Worm (Caenorhabditis elegans) whole organism, L4 larva: ENCODE measurements around the gene C06G3.3.

Source experiments
- F37D6.2 ChIP-seq: sonication (generic microtip); optimal IDR thresholded peaks from 2 replicates; lab custom pipeline; 2016; ENCODE audit warnings: mild to moderate bottlenecking, missing genetic modification characterization, missing compliant biosample characterization
- T20F7.1 ChIP-seq: fragments of 200-800 bp; sonication (Bioruptor generic); optimal IDR thresholded peaks from 2 replicates; lab custom pipeline; 2018; ENCODE audit warnings: mild to moderate bottlenecking, missing genetic modification characterization, missing compliant biosample characterization
- T26A8.4 ChIP-seq: fragments of 200-800 bp; sonication (Bioruptor generic); IDR thresholded peaks from 2 replicates; pipeline ENCODE4 v1.3.6; 2022; ENCODE audit warnings: missing genetic modification characterization, missing compliant biosample characterization
- Y48G9A.11 ChIP-seq: fragments of 200-800 bp; sonication (Bioruptor generic); IDR thresholded peaks from 2 replicates; pipeline ENCODE4 v1.3.6; 2022; ENCODE audit warnings: missing genetic modification reagents, missing genetic modification characterization, missing compliant biosample characterization
- Y75B8A.6 ChIP-seq: fragments of 200-800 bp; sonication (Bioruptor generic); IDR thresholded peaks from 2 replicates; pipeline ENCODE4 v1.3.6; 2022; ENCODE audit warnings: missing genetic modification reagents, missing genetic modification characterization, missing compliant biosample characterization
- aha-1 ChIP-seq: fragments of 150-350 bp; peaks from one replicate; lab custom pipeline; 2014; ENCODE audit warnings: missing biosample characterization, missing genetic modification characterization
- attf-4 ChIP-seq: sonication (generic microtip); optimal IDR thresholded peaks from 3 replicates; lab custom pipeline; 2017; ENCODE audit warnings: missing biosample characterization, missing genetic modification characterization
- cey-2 ChIP-seq: sonication (generic microtip); optimal IDR thresholded peaks from 3 replicates; lab custom pipeline; 2017; ENCODE audit warnings: missing genetic modification characterization, mild to moderate bottlenecking, missing compliant biosample characterization, antibody characterized with exemption, borderline replicate concordance; ENCODE audit not compliant: insufficient read depth
- ctbp-1 ChIP-seq: fragments of 200-800 bp; sonication (Bioruptor generic); IDR thresholded peaks from 2 replicates; pipeline ENCODE4 v1.3.6; 2022; ENCODE audit warnings: missing genetic modification reagents, missing genetic modification characterization, missing compliant biosample characterization
- daf-16 ChIP-seq, 3 experiments: sonication (generic microtip); optimal IDR thresholded peaks; 2 replicates each; lab custom pipeline; 2016 to 2017; ENCODE audit warnings: missing genetic modification characterization in 3 of 3, missing genetic modification reagents in 3 of 3, mild to moderate bottlenecking in 2 of 3, missing compliant biosample characterization in 2 of 3, missing biosample characterization in 1 of 3, moderate library complexity in 1 of 3
- daf-8 ChIP-seq: fragments of 200-800 bp; sonication (Bioruptor generic); IDR thresholded peaks from 2 replicates; pipeline ENCODE4 v1.3.6; 2022; ENCODE audit warnings: missing genetic modification characterization, missing compliant biosample characterization
- dmd-6 ChIP-seq: fragments of 200-800 bp; sonication (Bioruptor generic); IDR thresholded peaks from 2 replicates; pipeline ENCODE4 v1.3.6; 2022; ENCODE audit warnings: missing genetic modification reagents, missing genetic modification characterization, missing compliant biosample characterization
- dmd-9 ChIP-seq: fragments of 200-800 bp; sonication (Bioruptor generic); IDR thresholded peaks from 2 replicates; pipeline ENCODE4 v1.3.6; 2022; ENCODE audit warnings: missing genetic modification reagents, missing genetic modification characterization, missing compliant biosample characterization
- dve-1 ChIP-seq: sonication (generic microtip); optimal IDR thresholded peaks from 2 replicates; lab custom pipeline; 2017; ENCODE audit warnings: antibody characterized with exemption, mild to moderate bottlenecking, missing genetic modification characterization, missing compliant biosample characterization; ENCODE audit not compliant: insufficient read depth
- egl-27 ChIP-seq: sonication (generic microtip); optimal IDR thresholded peaks from 3 replicates; lab custom pipeline; 2017; ENCODE audit warnings: missing biosample characterization, missing genetic modification reagents, missing genetic modification characterization
- egl-43 ChIP-seq: fragments of 200-800 bp; sonication (Bioruptor generic); IDR thresholded peaks from 2 replicates; pipeline ENCODE4 v1.3.6; 2022; ENCODE audit warnings: missing genetic modification reagents, missing genetic modification characterization, missing compliant biosample characterization
- hlh-11 ChIP-seq: fragments of 200-800 bp; sonication (Bioruptor generic); optimal IDR thresholded peaks from 2 replicates; lab custom pipeline; 2018; ENCODE audit warnings: mild to moderate bottlenecking, missing genetic modification characterization, missing compliant biosample characterization
- hlh-30 ChIP-seq: sonication (generic microtip); optimal IDR thresholded peaks from 2 replicates; lab custom pipeline; 2017; ENCODE audit warnings: antibody characterized with exemption, mild to moderate bottlenecking, missing genetic modification characterization, missing compliant biosample characterization; ENCODE audit not compliant: insufficient read depth
- lin-1 ChIP-seq: fragments of 200-800 bp; sonication (Bioruptor generic); IDR thresholded peaks from 2 replicates; pipeline ENCODE4 v1.3.6; 2022; ENCODE audit warnings: missing genetic modification reagents, missing genetic modification characterization, missing compliant biosample characterization
- lin-13 ChIP-seq: fragments of 150-350 bp; optimal IDR thresholded peaks from 2 replicates; lab custom pipeline; 2014; ENCODE audit warnings: missing biosample characterization, missing genetic modification reagents, missing genetic modification characterization
- lin-38 ChIP-seq: fragments of 200-800 bp; sonication (Bioruptor generic); IDR thresholded peaks from 2 replicates; pipeline ENCODE4 v1.3.6; 2022; ENCODE audit warnings: missing genetic modification reagents, missing genetic modification characterization, missing compliant biosample characterization
- lsy-2 ChIP-seq, 2 experiments: fragments of 150-350 bp in 1 of 2; sonication (generic microtip) in 1 of 2; optimal IDR thresholded peaks; 2 replicates each; lab custom pipeline; 2014 to 2017; ENCODE audit warnings: missing biosample characterization in 2 of 2, missing genetic modification characterization in 2 of 2
- madf-5 ChIP-seq, 2 experiments: fragments of 200-800 bp; sonication (Bioruptor generic); IDR thresholded peaks; 2 replicates each; pipeline ENCODE4 v1.3.6; 2022; ENCODE audit warnings: missing compliant biosample characterization in 2 of 2, missing genetic modification characterization in 2 of 2
- mdl-1 ChIP-seq, 2 experiments: fragments of 150-350 bp in 1 of 2; sonication (generic microtip) in 1 of 2; optimal IDR thresholded peaks; 2 replicates each; lab custom pipeline; 2014 to 2017; ENCODE audit warnings: missing biosample characterization in 2 of 2, missing genetic modification characterization in 2 of 2
- mep-1 ChIP-seq: fragments of 150-350 bp; sonication (generic microtip); optimal IDR thresholded peaks from 3 replicates; lab custom pipeline; 2014; ENCODE audit warnings: missing biosample characterization, missing genetic modification characterization
- mes-2 ChIP-seq: sonication (generic microtip); optimal IDR thresholded peaks from 2 replicates; lab custom pipeline; 2016; ENCODE audit warnings: missing genotype, mild to moderate bottlenecking, missing genetic modification characterization, missing compliant biosample characterization; ENCODE audit not compliant: poor library complexity, severe bottlenecking
- mxl-2 ChIP-seq: fragments of 200-800 bp; sonication (Bioruptor generic); conservative IDR thresholded peaks from 2 replicates; pipeline ENCODE4 v1.3.6; 2022; ENCODE audit warnings: missing genetic modification reagents, missing genetic modification characterization, missing compliant biosample characterization
- nhr-10 ChIP-seq: fragments of 150-350 bp; optimal IDR thresholded peaks from 2 replicates; lab custom pipeline; 2014; ENCODE audit warnings: missing biosample characterization, missing genetic modification characterization
- nhr-11 ChIP-seq: fragments of 150-350 bp; optimal IDR thresholded peaks from 2 replicates; lab custom pipeline; 2014; ENCODE audit warnings: missing biosample characterization, missing genetic modification characterization
- nhr-25 ChIP-seq: sonication (generic microtip); optimal IDR thresholded peaks from 2 replicates; lab custom pipeline; 2017; ENCODE audit warnings: missing genetic modification characterization, mild to moderate bottlenecking, missing compliant biosample characterization, antibody characterized with exemption, moderate library complexity, borderline replicate concordance; ENCODE audit not compliant: insufficient read depth
- nhr-28 ChIP-seq: fragments of 150-350 bp; optimal IDR thresholded peaks from 2 replicates; lab custom pipeline; 2014; ENCODE audit warnings: missing biosample characterization, missing genetic modification characterization
- nhr-41 ChIP-seq: fragments of 200-800 bp; sonication (Bioruptor generic); IDR thresholded peaks from 2 replicates; pipeline ENCODE4 v1.3.6; 2022; ENCODE audit warnings: missing genetic modification reagents, missing genetic modification characterization, missing compliant biosample characterization
- nhr-42 ChIP-seq: fragments of 200-800 bp; sonication (Bioruptor generic); IDR thresholded peaks from 2 replicates; pipeline ENCODE4 v1.3.6; 2022; ENCODE audit warnings: missing genetic modification characterization, missing compliant biosample characterization
- nhr-48 ChIP-seq: sonication (generic microtip); optimal IDR thresholded peaks from 2 replicates; lab custom pipeline; 2016; ENCODE audit warnings: mild to moderate bottlenecking, missing genetic modification characterization, missing compliant biosample characterization
- nhr-6 ChIP-seq: fragments of 150-350 bp; optimal IDR thresholded peaks from 2 replicates; lab custom pipeline; 2014; ENCODE audit warnings: missing biosample characterization, missing genetic modification characterization
- nhr-76 ChIP-seq: fragments of 150-350 bp; optimal IDR thresholded peaks from 2 replicates; lab custom pipeline; 2014; ENCODE audit warnings: missing biosample characterization, missing genetic modification characterization
- nhr-77 ChIP-seq: fragments of 150-350 bp; optimal IDR thresholded peaks from 2 replicates; lab custom pipeline; 2014; ENCODE audit warnings: missing biosample characterization, missing genetic modification characterization
- pha-4 ChIP-seq, 2 experiments: fragments of 150-350 bp in 1 of 2; fragments of 200-800 bp in 1 of 2; sonication (Bioruptor generic) in 1 of 2; IDR thresholded peaks in 1 of 2; optimal IDR thresholded peaks in 1 of 2; 2 replicates each; pipeline versions ENCODE4 v1.3.6 to Lab custom; 2014 to 2022; ENCODE audit warnings: missing genetic modification characterization in 2 of 2, missing genetic modification reagents in 2 of 2, missing biosample characterization in 1 of 2, missing compliant biosample characterization in 1 of 2
- php-3 ChIP-seq: fragments of 200-800 bp; sonication (Bioruptor generic); IDR thresholded peaks from 2 replicates; pipeline ENCODE4 v1.3.6; 2022; ENCODE audit warnings: missing genetic modification reagents, missing genetic modification characterization, missing compliant biosample characterization
- pqm-1 ChIP-seq: sonication (generic microtip); optimal IDR thresholded peaks from 2 replicates; lab custom pipeline; 2017; ENCODE audit warnings: missing biosample characterization, missing genetic modification characterization
- rbr-2 ChIP-seq: sonication (generic microtip); optimal IDR thresholded peaks from 2 replicates; lab custom pipeline; 2016; ENCODE audit warnings: missing genotype, missing genetic modification characterization, missing compliant biosample characterization
- sdz-12 ChIP-seq: fragments of 200-800 bp; sonication (Bioruptor generic); optimal IDR thresholded peaks from 2 replicates; lab custom pipeline; 2018; ENCODE audit warnings: mild to moderate bottlenecking, missing genetic modification characterization, missing compliant biosample characterization
- tra-1 ChIP-seq: fragments of 200-800 bp; sonication (Bioruptor generic); IDR thresholded peaks from 2 replicates; pipeline ENCODE4 v1.3.6; 2022; ENCODE audit warnings: missing genetic modification reagents, missing genetic modification characterization, missing compliant biosample characterization
- unc-130 ChIP-seq: sonication (generic microtip); optimal IDR thresholded peaks from 2 replicates; lab custom pipeline; 2016; ENCODE audit warnings: missing genetic modification reagents, missing genetic modification characterization, missing compliant biosample characterization
- zfp-2 ChIP-seq: sonication (generic microtip); optimal IDR thresholded peaks from 2 replicates; lab custom pipeline; 2016; ENCODE audit warnings: mild to moderate bottlenecking, missing genetic modification characterization, missing compliant biosample characterization
- zfp-3 ChIP-seq: fragments of 200-800 bp; sonication (Bioruptor generic); conservative IDR thresholded peaks from 2 replicates; pipeline ENCODE4 v1.3.6; 2022; ENCODE audit warnings: missing genetic modification reagents, missing genetic modification characterization, missing compliant biosample characterization
- ztf-11 ChIP-seq: fragments of 150-350 bp; optimal IDR thresholded peaks from 2 replicates; lab custom pipeline; 2014; ENCODE audit warnings: missing biosample characterization, missing genetic modification characterization
- ztf-7 ChIP-seq: fragments of 150-350 bp; optimal IDR thresholded peaks from 2 replicates; lab custom pipeline; 2014; ENCODE audit warnings: missing biosample characterization, missing genetic modification characterization

Gene C06G3.3

DNA sequence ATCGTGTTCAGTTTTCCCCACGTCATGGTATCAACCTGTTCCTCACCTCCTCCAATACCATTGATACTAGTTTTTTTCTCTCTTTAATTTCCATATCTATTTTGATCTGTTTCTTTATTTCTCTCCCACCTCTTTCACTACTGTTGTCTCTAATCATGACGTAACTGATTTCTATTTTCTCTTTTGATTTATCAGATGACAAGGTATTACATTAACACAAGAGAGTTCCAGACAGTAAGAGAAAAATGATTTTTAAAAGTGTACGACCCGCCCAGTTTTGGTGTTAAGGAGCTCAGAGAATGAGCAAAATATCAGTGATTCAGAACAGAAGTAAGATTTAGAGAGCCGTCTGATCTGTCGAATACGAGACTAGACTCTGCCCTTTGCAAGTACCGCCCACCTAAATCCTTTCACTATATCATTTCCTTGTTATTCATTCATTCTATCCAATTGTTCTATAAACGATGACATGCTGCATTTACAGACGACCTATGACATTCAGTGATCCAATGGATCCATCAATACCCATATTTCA, 13.8 kb downstream of the C06G3.3 start, which contains the start of gene nhr-105:
Gene nhr-105, plus strand, starts transcription at position 485 of the 535 bp plus-strand sequence.
- peak; percentile 88 for TF ChIP-seq dve-1 (tag; lab: Kevin White, UChicago)
- peak; percentile 74 for TF ChIP-seq nhr-10
- no peak for TF ChIP-seq pha-4 (GFP tag; IDR thresholded peaks at IDR 0.05; lab: Robert Waterston, UW)
- no peak for TF ChIP-seq pha-4 (tag; optimal IDR thresholded peaks at IDR 0.05; lab: Kevin White, UChicago)
- no peak for TF ChIP-seq attf-4
- TF ChIP-seq nhr-42 (GFP tag; lab: Robert Waterston, UW): 0 out of 2 replicates have a peak, but pooled peaks have one; percentile 54
- peak; percentile 20 for TF ChIP-seq nhr-76
- peak; percentile 77 for TF ChIP-seq dmd-6 (GFP tag; lab: Robert Waterston, UW)
- peak; percentile 88 for TF ChIP-seq nhr-48 (tag; lab: Kevin White, UChicago)
- TF ChIP-seq zfp-2 (tag; lab: Kevin White, UChicago): no peak
- peak; percentile 98 for TF ChIP-seq aha-1
- TF ChIP-seq hlh-11 (tag; lab: Kevin White, UChicago): peak; percentile 92
- no peak for TF ChIP-seq ztf-11
- TF ChIP-seq zfp-3 (GFP tag; lab: Robert Waterston, UW): 0 out of 2 replicates have a peak, but pooled peaks have one; percentile 11
- peak; percentile 73 for TF ChIP-seq mep-1 (tag; lab: Kevin White, UChicago)
- no peak for TF ChIP-seq F37D6.2 (tag; lab: Kevin White, UChicago)
- TF ChIP-seq T20F7.1 (GFP tag; lab: Kevin White, UChicago): peak; percentile 36
- TF ChIP-seq nhr-41 (GFP tag; lab: Robert Waterston, UW): no peak
- peak; percentile 62 for TF ChIP-seq tra-1 (GFP tag; lab: Robert Waterston, UW)
- no peak for TF ChIP-seq dmd-9
- TF ChIP-seq php-3: peak; percentile 32; the same call in 1 of the 2 replicates
- no peak for TF ChIP-seq unc-130
- peak; percentile 37; the same call in 1 of the 2 replicates for TF ChIP-seq lin-38
- TF ChIP-seq sdz-12 (GFP tag; lab: Kevin White, UChicago): peak; percentile 46
- TF ChIP-seq mes-2: peak; percentile 11
- 0 out of 2 replicates have a peak, but pooled peaks have one; percentile 33 for TF ChIP-seq Y75B8A.6 (GFP tag; lab: Robert Waterston, UW)
- peak; percentile 83 for TF ChIP-seq cey-2 (tag; lab: Kevin White, UChicago)
- TF ChIP-seq daf-8 (GFP tag; lab: Robert Waterston, UW): no peak
- TF ChIP-seq nhr-28 (tag; lab: Kevin White, UChicago): peak; percentile 81
- 0 out of 4 replicates have a peak, but pooled peaks of 1 of the 2 experiments have one; percentile 10 for TF ChIP-seq madf-5 (GFP tag; IDR thresholded peaks at IDR 0.05; lab: Robert Waterston, UW)
- peak in 1 of 2 experiments; percentile 79 for TF ChIP-seq lsy-2 (tag; optimal IDR thresholded peaks at IDR 0.05; lab: Kevin White, UChicago)
- peak; percentile 77 for TF ChIP-seq nhr-77 (tag; lab: Kevin White, UChicago)
- TF ChIP-seq nhr-6 (tag; lab: Kevin White, UChicago): peak; percentile 53
- TF ChIP-seq ctbp-1 (GFP tag; lab: Robert Waterston, UW): peak; percentile 9; the same call in 1 of the 2 replicates
- peak; percentile 12 for TF ChIP-seq lin-13 (GFP tag; lab: Kevin White, UChicago)
- peak; percentile 57 for TF ChIP-seq ztf-7
- no peak for TF ChIP-seq egl-43
- peak; percentile 1 for TF ChIP-seq egl-27 (tag; lab: Kevin White, UChicago)
- peak; percentile 46 for TF ChIP-seq nhr-25 (tag; lab: Kevin White, UChicago)
- peak in 1 of 2 experiments; percentile 59 for TF ChIP-seq mdl-1 (tag; optimal IDR thresholded peaks at IDR 0.05; lab: Kevin White, UChicago)
- peak; percentile 67; the same call in 1 of the 2 replicates for TF ChIP-seq mxl-2 (GFP tag; lab: Robert Waterston, UW)
- no peak for TF ChIP-seq daf-16 (GFP tag; optimal IDR thresholded peaks at IDR 0.05; lab: Kevin White, UChicago)
- peak; percentile 83 for TF ChIP-seq daf-16 (tag; optimal IDR thresholded peaks at IDR 0.05; lab: Kevin White, UChicago)
- TF ChIP-seq T26A8.4 (GFP tag; lab: Robert Waterston, UW): peak; percentile 56; the same call in 1 of the 2 replicates
- no peak for TF ChIP-seq Y48G9A.11 (GFP tag; lab: Robert Waterston, UW)
- TF ChIP-seq nhr-11 (tag; lab: Kevin White, UChicago): peak; percentile 27
- TF ChIP-seq hlh-30 (tag; lab: Kevin White, UChicago): peak; percentile 84
- TF ChIP-seq lin-1: peak; percentile 47; the same call in 1 of the 2 replicates
- TF ChIP-seq rbr-2 (tag; lab: Kevin White, UChicago): peak; percentile 17
- TF ChIP-seq pqm-1 (tag; lab: Kevin White, UChicago): peak; percentile 13
